Fruit fly (Drosophila melanogaster): ENCODE data around the gene CG15764.

DNA sequence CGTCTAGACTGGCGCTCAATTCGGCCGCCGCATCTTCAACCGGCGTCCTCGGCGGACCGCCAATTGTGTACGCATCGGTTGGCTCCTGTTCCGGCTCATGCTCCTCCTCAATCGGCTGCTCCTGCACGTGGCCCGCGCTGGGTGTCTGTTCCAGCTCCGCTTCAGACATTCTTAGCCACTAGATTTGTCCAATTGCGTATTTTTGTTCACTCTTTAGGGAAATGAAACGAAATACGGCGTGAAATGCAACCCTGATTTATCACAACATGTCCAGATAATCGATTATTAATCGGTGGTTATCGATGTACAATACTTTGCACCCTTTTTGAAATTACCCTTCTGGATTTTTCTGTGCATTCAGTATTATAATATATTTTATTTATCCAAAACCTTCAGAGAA, 7.7 kb downstream of the CG15764 start, which contains the start of gene mof:
- no peak for TF ChIP-seq OdsH (GFP tag; optimal IDR thresholded peaks at IDR 0.05)
- no peak for TF ChIP-seq acj6 (GFP tag; optimal IDR thresholded peaks at IDR 0.05)
- no peak for TF ChIP-seq CG6854 (GFP tag; optimal IDR thresholded peaks at IDR 0.05)
- no peak for TF ChIP-seq Eip75B (GFP tag; optimal IDR thresholded peaks at IDR 0.05)
- no peak for TF ChIP-seq eg (GFP tag; IDR thresholded peaks at IDR 0.05)
- TF ChIP-seq CG10631 (GFP tag; optimal IDR thresholded peaks at IDR 0.05), result no peak
- TF ChIP-seq CG8319 (GFP tag; optimal IDR thresholded peaks at IDR 0.05), result no peak
- no peak for TF ChIP-seq fd85E (GFP tag; optimal IDR thresholded peaks at IDR 0.05)
- no peak for TF ChIP-seq lz (GFP tag; optimal IDR thresholded peaks at IDR 0.05)
- TF ChIP-seq CG11294 (GFP tag; IDR thresholded peaks at IDR 0.05), result no peak
- no peak for TF ChIP-seq Smox (GFP tag; optimal IDR thresholded peaks at IDR 0.05)
- no peak for TF ChIP-seq achi (GFP tag; optimal IDR thresholded peaks at IDR 0.05)
- TF ChIP-seq CG4318 (GFP tag; optimal IDR thresholded peaks at IDR 0.05), result no peak

Measured in whole organism, prepupa.